Worm (Caenorhabditis elegans): ENCODE data around the gene abu-4.

abu-4 gene

DNA sequence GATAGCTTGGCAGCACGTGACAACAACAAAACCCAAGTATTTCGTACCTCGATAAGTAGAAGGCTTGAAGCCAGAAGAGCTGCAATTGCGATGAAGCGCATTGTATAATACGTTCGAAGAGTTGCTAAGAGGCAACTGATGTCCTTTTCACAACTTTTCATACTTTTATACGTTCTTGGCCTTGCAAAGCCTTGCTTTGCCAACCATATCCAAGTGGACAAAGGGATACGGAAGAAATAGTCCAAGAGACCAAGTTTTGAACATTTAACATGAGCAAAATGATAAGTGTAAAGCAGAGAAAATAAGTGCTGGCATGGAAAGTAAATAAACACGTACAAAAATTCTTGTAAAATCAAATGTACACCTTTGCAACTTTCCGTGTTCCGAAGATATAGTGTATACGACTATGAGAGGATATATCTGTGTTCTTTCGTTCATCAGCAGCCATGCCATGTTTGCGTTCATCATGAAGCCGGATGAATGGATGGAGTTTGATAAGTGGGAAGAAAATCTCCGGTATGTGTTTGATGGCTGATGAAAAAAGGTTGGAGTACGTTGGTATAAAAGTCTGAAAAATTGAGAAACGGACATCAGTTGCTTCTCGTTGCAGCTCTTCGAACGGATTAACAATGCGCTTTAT lies at the start of gene abu-4, which contains the start of gene Y5H2A.4:
Gene abu-4 (plus strand): TSS at position 590 of the 640 bp plus-strand sequence.
Gene Y5H2A.4 (minus strand): TSS at position 101 of the 640 bp plus-strand sequence.
- no peak for TF ChIP-seq ceh-82 (tag; optimal IDR thresholded peaks at IDR 0.05)
- no peak for TF ChIP-seq fos-1 (tag; optimal IDR thresholded peaks at IDR 0.05)
- TF ChIP-seq ama-1 (optimal IDR thresholded peaks at IDR 0.05), result no peak
- no peak for TF ChIP-seq nhr-25 (tag; optimal IDR thresholded peaks at IDR 0.05)
- TF ChIP-seq sea-2 (GFP tag; optimal IDR thresholded peaks at IDR 0.05), result no peak
- TF ChIP-seq lsy-12 (tag; optimal IDR thresholded peaks at IDR 0.05), result no peak
- TF ChIP-seq ceh-9 (tag; optimal IDR thresholded peaks at IDR 0.05), result no peak

DNA sequence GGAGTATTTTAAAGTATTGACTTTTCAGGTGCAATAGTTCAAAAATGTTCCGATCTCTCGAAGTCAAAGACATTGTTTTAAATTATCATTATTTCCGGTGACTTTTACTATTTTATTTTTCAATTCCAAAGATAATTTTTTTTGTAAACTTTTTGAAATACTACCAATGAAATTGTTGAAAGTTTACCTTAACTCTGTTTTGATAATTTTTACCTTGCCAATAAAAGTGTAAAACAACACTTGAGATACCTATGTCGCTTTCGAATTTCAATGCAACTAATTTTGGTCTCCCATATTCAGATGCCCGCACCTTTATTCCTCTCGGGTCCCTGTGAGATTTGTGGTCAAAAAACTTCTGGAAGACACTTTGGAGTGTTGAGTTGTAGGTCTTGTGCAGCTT lies 49.5 kb upstream of the abu-4 start, which contains the start of gene nhr-103:
Gene nhr-103 (plus strand): TSS at position 301 of the 400 bp plus-strand sequence.
- TF ChIP-seq daf-12 (tag; optimal IDR thresholded peaks at IDR 0.05) (no peak), skn-1 (tag; optimal IDR thresholded peaks at IDR 0.05) (no peak)

DNA sequence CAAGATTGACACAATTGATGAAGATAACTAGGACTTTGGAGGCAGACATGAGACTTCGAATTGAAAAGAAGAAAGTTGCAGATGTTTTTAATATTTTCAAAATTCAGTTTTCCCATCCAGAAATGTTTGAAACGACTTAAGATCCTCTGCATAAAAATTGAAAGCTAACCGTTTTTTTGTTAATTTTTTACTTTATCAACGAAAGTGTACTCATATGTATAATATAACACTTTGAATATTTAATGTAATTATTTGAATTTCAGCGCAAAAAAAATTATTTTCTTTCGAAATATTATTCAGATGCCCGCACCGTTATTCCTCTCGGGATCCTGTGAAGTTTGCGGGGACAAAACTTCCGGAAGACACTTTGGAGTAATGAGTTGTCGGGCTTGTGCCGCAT lies 47.7 kb upstream of the abu-4 start, which contains the start of gene nhr-18:
Gene nhr-18 (plus strand): TSS at position 301 of the 400 bp plus-strand sequence.
- TF ChIP-seq unc-62 (GFP tag; optimal IDR thresholded peaks at IDR 0.05) (no peak), pqm-1 (tag; optimal IDR thresholded peaks at IDR 0.05) (no peak), lin-39 (tag; optimal IDR thresholded peaks at IDR 0.05) (no peak), ceh-82 (tag; optimal IDR thresholded peaks at IDR 0.05) (no peak), ceh-28 (tag; optimal IDR thresholded peaks at IDR 0.05) (no peak), nhr-12 (tag; optimal IDR thresholded peaks at IDR 0.05) (no peak), ama-1 (optimal IDR thresholded peaks at IDR 0.05) (no peak), lsy-12 (tag; optimal IDR thresholded peaks at IDR 0.05) (no peak), nfya-1 (tag; optimal IDR thresholded peaks at IDR 0.05; ENCODE audit: insufficient read depth) (no peak), nhr-11 (tag; optimal IDR thresholded peaks at IDR 0.05) (no peak), egl-27 (tag; optimal IDR thresholded peaks at IDR 0.05) (no peak), snpc-4 (tag; optimal IDR thresholded peaks at IDR 0.05) (no peak), elt-3 (tag; optimal IDR thresholded peaks at IDR 0.05) (no peak), skn-1 (tag; optimal IDR thresholded peaks at IDR 0.05) (no peak), nhr-76 (tag; optimal IDR thresholded peaks at IDR 0.05) (no peak)

DNA sequence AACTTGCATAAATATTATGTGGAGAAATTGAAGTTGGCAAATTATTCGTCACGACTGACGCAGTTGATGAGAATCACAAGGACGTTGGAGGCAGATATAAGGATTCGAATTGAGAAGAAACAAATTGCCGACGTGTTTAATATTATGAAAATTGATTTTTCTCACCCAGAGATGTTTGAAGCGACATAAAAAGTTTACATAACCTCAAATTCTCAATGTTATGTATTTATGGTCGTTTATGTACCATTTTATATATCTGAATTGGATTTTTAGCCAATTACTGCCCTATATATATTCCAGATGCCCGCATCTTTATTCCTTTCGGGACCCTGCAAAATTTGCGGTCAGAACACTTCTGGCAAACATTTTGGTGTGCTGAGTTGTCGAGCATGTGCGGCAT lies 45.9 kb upstream of the abu-4 start, which contains the start of gene nhr-126:
Gene nhr-126 (plus strand): TSS at position 301 of the 400 bp plus-strand sequence.
- TF ChIP-seq ceh-28 (tag; optimal IDR thresholded peaks at IDR 0.05) (no peak), nhr-237 (tag; optimal IDR thresholded peaks at IDR 0.05) (no peak)

DNA sequence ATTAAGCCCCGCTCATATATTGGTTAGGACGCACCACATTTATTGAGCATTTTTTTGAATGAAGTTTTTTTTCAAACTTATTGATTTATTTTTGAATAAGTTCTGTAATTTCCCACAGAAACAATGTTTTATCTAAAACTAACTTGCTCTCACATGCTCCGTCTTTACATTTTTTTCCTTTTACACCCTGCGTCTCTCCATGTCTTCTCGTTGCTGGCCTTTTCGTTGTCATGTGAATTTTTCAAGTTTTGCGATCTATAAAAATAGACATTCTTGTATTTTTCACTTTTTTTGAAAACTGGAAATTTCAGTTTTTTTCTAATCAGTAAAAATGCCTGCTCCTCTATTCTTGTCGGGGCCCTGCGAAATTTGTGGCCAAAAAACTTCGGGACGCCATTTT lies 43.7 kb upstream of the abu-4 start, which contains the start of gene nhr-134:
Gene nhr-134 (plus strand): TSS at position 312 of the 400 bp plus-strand sequence.
- TF ChIP-seq elt-2 (tag; optimal IDR thresholded peaks at IDR 0.05), result peak; percentile 53
- TF ChIP-seq pha-4 (tag; optimal IDR thresholded peaks at IDR 0.05), result peak; percentile 63
- no peak for TF ChIP-seq nhr-76 (tag; optimal IDR thresholded peaks at IDR 0.05)
- no peak for TF ChIP-seq ZK546.5 (tag; optimal IDR thresholded peaks at IDR 0.05)
- TF ChIP-seq snpc-4 (tag; optimal IDR thresholded peaks at IDR 0.05), result peak; percentile 34

DNA sequence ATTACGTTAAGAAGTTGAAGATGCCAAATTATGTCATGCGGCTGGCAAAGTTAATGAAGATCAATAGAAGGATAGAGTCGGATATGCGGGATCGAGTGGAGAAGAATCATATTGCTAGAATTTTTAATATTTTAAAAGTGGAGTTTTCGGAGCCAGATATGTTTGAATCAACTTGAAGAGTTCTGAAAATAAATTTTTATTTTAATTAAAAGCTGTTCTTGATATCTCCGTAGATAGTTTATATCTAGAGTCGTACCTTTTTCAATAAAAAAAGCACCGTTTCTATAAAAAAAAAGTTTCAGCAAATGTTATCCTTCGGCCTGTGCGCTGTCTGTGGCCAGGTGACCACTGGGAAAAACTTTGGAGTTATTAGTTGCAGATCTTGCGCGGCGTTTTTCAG lies 41.5 kb upstream of the abu-4 start, which contains the start of gene nhr-96:
Gene nhr-96 (plus strand): TSS at position 301 of the 400 bp plus-strand sequence.
- TF ChIP-seq nhr-25 (tag; optimal IDR thresholded peaks at IDR 0.05) (no peak), eor-1 (tag; optimal IDR thresholded peaks at IDR 0.05) (no peak), egl-27 (tag; optimal IDR thresholded peaks at IDR 0.05) (no peak)

DNA sequence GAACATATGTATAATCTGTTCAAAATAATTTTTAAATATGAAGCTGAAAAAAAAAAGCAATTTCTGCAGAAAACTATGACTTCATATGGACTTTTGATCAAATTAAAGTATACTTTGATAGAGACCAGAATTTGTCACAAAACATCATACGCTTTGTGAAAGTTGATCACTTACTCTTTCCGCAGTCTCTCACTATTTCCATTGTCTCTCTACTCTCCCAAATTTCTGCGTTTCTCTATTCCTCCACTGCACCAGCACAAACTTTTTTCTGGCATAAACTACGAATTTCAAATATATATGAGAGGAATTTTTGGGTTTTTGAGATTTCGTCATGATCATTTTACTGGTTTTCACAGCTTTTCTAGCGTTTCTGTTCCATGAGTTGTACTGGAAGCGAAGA lies 38.8 kb upstream of the abu-4 start, which contains the start of gene cyp-33C4:
Gene cyp-33C4 (plus strand): TSS at position 293 of the 400 bp plus-strand sequence.
- TF ChIP-seq fos-1 (tag; optimal IDR thresholded peaks at IDR 0.05), result no peak
- TF ChIP-seq elt-2 (tag; optimal IDR thresholded peaks at IDR 0.05), result peak; percentile 43
- TF ChIP-seq jun-1 (tag; optimal IDR thresholded peaks at IDR 0.05), result peak; percentile 25
- TF ChIP-seq pqm-1 (tag; optimal IDR thresholded peaks at IDR 0.05), result peak; percentile 63
- TF ChIP-seq nfya-1 (tag; optimal IDR thresholded peaks at IDR 0.05; ENCODE audit: insufficient read depth), result peak; percentile 38
- peak; percentile 47 for TF ChIP-seq hmg-11 (tag; optimal IDR thresholded peaks at IDR 0.05)
- TF ChIP-seq R02D3.7 (tag; optimal IDR thresholded peaks at IDR 0.05), result no peak
- TF ChIP-seq pha-4 (tag; optimal IDR thresholded peaks at IDR 0.05), result peak; percentile 39
- TF ChIP-seq nhr-237 (tag; optimal IDR thresholded peaks at IDR 0.05), result no peak

Measured in whole organism, L3 larva.